Fruit fly (Drosophila melanogaster) S2 (cell line): ENCODE data around the gene CG7530.

Experiments
- CG8478 ChIP-seq: fragments of >200 bp; optimal IDR thresholded peaks from 2 replicates; lab custom pipeline; 2018
- CTCF ChIP-seq, 2 experiments: fragments of >200 bp; optimal IDR thresholded peaks; 2 replicates each; lab custom pipeline; 2018

DNA sequence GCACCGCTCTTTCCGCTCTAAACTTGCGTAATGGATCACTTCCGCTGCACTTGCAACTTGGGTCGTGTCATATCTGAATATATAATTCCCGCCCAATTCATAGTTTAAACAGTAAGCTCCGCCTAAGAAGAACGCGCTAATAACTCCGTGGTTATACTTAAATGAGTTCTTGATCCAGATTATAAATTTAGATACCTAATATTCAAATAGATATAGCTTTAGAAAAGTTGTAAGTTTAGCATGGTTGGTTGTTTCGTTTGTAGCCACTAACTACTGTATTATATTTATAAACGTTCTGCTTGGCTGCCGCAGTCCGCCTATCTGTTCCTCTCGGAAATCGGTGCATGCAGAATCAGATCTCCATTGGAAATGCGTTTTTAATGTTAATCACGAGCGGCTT lies 11.6 kb upstream of the CG7530 start:
- no peak for TF ChIP-seq CG8478 (lab: Kevin White, UChicago)
- no peak for TF ChIP-seq CTCF (optimal IDR thresholded peaks at IDR 0.05; lab: Kevin White, UChicago)
